Worm (Caenorhabditis elegans): ENCODE data around the gene F54B11.11.

Gene F54B11.11

ce11 chrX:13591175-13591574 is 12.6 kb downstream of the F54B11.11 start, which contains the start of gene col-44:
Gene col-44 (plus strand): TSS chrX:13591475.
- no peak for TF ChIP-seq hnd-1 (tag; optimal IDR thresholded peaks at IDR 0.05)
- TF ChIP-seq scrt-1 (GFP tag; IDR thresholded peaks at IDR 0.05): no peak
- no peak for TF ChIP-seq tbx-37 (GFP tag; conservative IDR thresholded peaks at IDR 0.05)
- TF ChIP-seq hmbx-1 (tag; optimal IDR thresholded peaks at IDR 0.05): no peak
- TF ChIP-seq hmg-4 (GFP tag; optimal IDR thresholded peaks at IDR 0.05): no peak
- TF ChIP-seq sea-1 (GFP tag; conservative IDR thresholded peaks at IDR 0.05): no peak
- TF ChIP-seq pes-1 (GFP tag; IDR thresholded peaks at IDR 0.05): no peak
- TF ChIP-seq aly-1 (tag; optimal IDR thresholded peaks at IDR 0.05): no peak
- no peak for TF ChIP-seq F13C5.2 (tag; optimal IDR thresholded peaks at IDR 0.05)
- TF ChIP-seq tbx-11 (GFP tag; IDR thresholded peaks at IDR 0.05): no peak
- TF ChIP-seq tra-4 (tag; optimal IDR thresholded peaks at IDR 0.05): no peak
- no peak for TF ChIP-seq ets-7 (tag; optimal IDR thresholded peaks at IDR 0.05)
- TF ChIP-seq ama-1 (optimal IDR thresholded peaks at IDR 0.05): no peak
- no peak for TF ChIP-seq B0310.2 (tag; optimal IDR thresholded peaks at IDR 0.05)
- TF ChIP-seq flt-1 (GFP tag; IDR thresholded peaks at IDR 0.05): no peak
- TF ChIP-seq ceh-36 (tag; optimal IDR thresholded peaks at IDR 0.05): no peak
- no peak for TF ChIP-seq ceh-13 (GFP tag; optimal IDR thresholded peaks at IDR 0.05)

- no peak for TF ChIP-seq hmbx-1 (tag; optimal IDR thresholded peaks at IDR 0.05)
- TF ChIP-seq scrt-1 (GFP tag; IDR thresholded peaks at IDR 0.05): 0 out of 2 replicates have a peak, but pooled peaks have one; percentile 7
- TF ChIP-seq aly-1 (tag; optimal IDR thresholded peaks at IDR 0.05): peak; percentile 49
These were observed 13.4 kb downstream of the F54B11.11 start for ce11 chrX:13591953-13592352.

- TF ChIP-seq hmg-4 (GFP tag; optimal IDR thresholded peaks at IDR 0.05) (no peak), hnd-1 (tag; optimal IDR thresholded peaks at IDR 0.05) (no peak), ceh-13 (GFP tag; optimal IDR thresholded peaks at IDR 0.05) (no peak), hmbx-1 (tag; optimal IDR thresholded peaks at IDR 0.05) (no peak), aly-1 (tag; optimal IDR thresholded peaks at IDR 0.05) (no peak), flt-1 (GFP tag; IDR thresholded peaks at IDR 0.05) (no peak), tbx-37 (GFP tag; conservative IDR thresholded peaks at IDR 0.05) (no peak), sea-1 (GFP tag; conservative IDR thresholded peaks at IDR 0.05) (no peak)
These were observed 13.8 kb downstream of the F54B11.11 start, which contains the start of gene F54B11.4 for ce11 chrX:13592367-13592766. Gene F54B11.4 (plus strand): TSS chrX:13592667.

ce11 chrX:13596003-13596767 is 17.6 kb downstream of the F54B11.11 start, which contains the start of gene F54B11.5:
Gene F54B11.5 (minus strand): TSS chrX:13596068.
- no peak for TF ChIP-seq tbx-37 (GFP tag; conservative IDR thresholded peaks at IDR 0.05)
- TF ChIP-seq F13C5.2 (tag; optimal IDR thresholded peaks at IDR 0.05): peak; percentile 36

ce11 chrX:13598021-13598499 is 19.5 kb downstream of the F54B11.11 start, which contains the start of gene bra-1:
Gene bra-1 (plus strand): TSS chrX:13598449.
- no peak for TF ChIP-seq sea-1 (GFP tag; conservative IDR thresholded peaks at IDR 0.05)
- no peak for TF ChIP-seq ets-7 (tag; optimal IDR thresholded peaks at IDR 0.05)
- TF ChIP-seq hmg-4 (GFP tag; optimal IDR thresholded peaks at IDR 0.05): peak; percentile 36
- TF ChIP-seq hmbx-1 (tag; optimal IDR thresholded peaks at IDR 0.05): no peak
- no peak for TF ChIP-seq ceh-13 (GFP tag; optimal IDR thresholded peaks at IDR 0.05)
- TF ChIP-seq tbx-37 (GFP tag; conservative IDR thresholded peaks at IDR 0.05): 0 out of 2 replicates have a peak, but pooled peaks have one; percentile 28
- peak; percentile 43 for TF ChIP-seq ceh-36 (tag; optimal IDR thresholded peaks at IDR 0.05)
- no peak for TF ChIP-seq tra-4 (tag; optimal IDR thresholded peaks at IDR 0.05)
- TF ChIP-seq F13C5.2 (tag; optimal IDR thresholded peaks at IDR 0.05): peak; percentile 77
- no peak for TF ChIP-seq tbx-11 (GFP tag; IDR thresholded peaks at IDR 0.05)
- no peak for TF ChIP-seq flt-1 (GFP tag; IDR thresholded peaks at IDR 0.05)
- no peak for TF ChIP-seq ama-1 (optimal IDR thresholded peaks at IDR 0.05)
- TF ChIP-seq hnd-1 (tag; optimal IDR thresholded peaks at IDR 0.05): no peak
- TF ChIP-seq pes-1 (GFP tag; IDR thresholded peaks at IDR 0.05): no peak
- TF ChIP-seq B0310.2 (tag; optimal IDR thresholded peaks at IDR 0.05): no peak
- TF ChIP-seq scrt-1 (GFP tag; IDR thresholded peaks at IDR 0.05): no peak
- no peak for TF ChIP-seq aly-1 (tag; optimal IDR thresholded peaks at IDR 0.05)

ce11 chrX:13600136-13600535 is 21.6 kb downstream of the F54B11.11 start, which contains the start of gene F54B11.7:
Gene F54B11.7 (plus strand): TSS chrX:13600436.
- TF ChIP-seq F13C5.2 (tag; optimal IDR thresholded peaks at IDR 0.05) (no peak), pes-1 (GFP tag; IDR thresholded peaks at IDR 0.05) (no peak), tbx-37 (GFP tag; conservative IDR thresholded peaks at IDR 0.05) (no peak), ets-7 (tag; optimal IDR thresholded peaks at IDR 0.05) (no peak), ama-1 (optimal IDR thresholded peaks at IDR 0.05) (no peak), flt-1 (GFP tag; IDR thresholded peaks at IDR 0.05) (no peak), tbx-11 (GFP tag; IDR thresholded peaks at IDR 0.05) (no peak), aly-1 (tag; optimal IDR thresholded peaks at IDR 0.05) (no peak), ceh-13 (GFP tag; optimal IDR thresholded peaks at IDR 0.05) (no peak), ceh-36 (tag; optimal IDR thresholded peaks at IDR 0.05) (no peak)

ce11 chrX:13603826-13604225 is 25.2 kb downstream of the F54B11.11 start, which contains the start of gene F54B11.8:
Gene F54B11.8 (minus strand): TSS chrX:13603926.
- no peak for TF ChIP-seq hnd-1 (tag; optimal IDR thresholded peaks at IDR 0.05)
- TF ChIP-seq flt-1 (GFP tag; IDR thresholded peaks at IDR 0.05): no peak
- no peak for TF ChIP-seq ama-1 (optimal IDR thresholded peaks at IDR 0.05)
- TF ChIP-seq F13C5.2 (tag; optimal IDR thresholded peaks at IDR 0.05): no peak
- TF ChIP-seq aly-1 (tag; optimal IDR thresholded peaks at IDR 0.05): no peak
- TF ChIP-seq pes-1 (GFP tag; IDR thresholded peaks at IDR 0.05): no peak
- TF ChIP-seq hmbx-1 (tag; optimal IDR thresholded peaks at IDR 0.05): no peak
- no peak for TF ChIP-seq ceh-13 (GFP tag; optimal IDR thresholded peaks at IDR 0.05)
- TF ChIP-seq scrt-1 (GFP tag; IDR thresholded peaks at IDR 0.05): no peak
- no peak for TF ChIP-seq sea-1 (GFP tag; conservative IDR thresholded peaks at IDR 0.05)
- TF ChIP-seq tbx-11 (GFP tag; IDR thresholded peaks at IDR 0.05): no peak
- no peak for TF ChIP-seq hmg-4 (GFP tag; optimal IDR thresholded peaks at IDR 0.05)
- TF ChIP-seq B0310.2 (tag; optimal IDR thresholded peaks at IDR 0.05): no peak
- no peak for TF ChIP-seq ets-7 (tag; optimal IDR thresholded peaks at IDR 0.05)
- no peak for TF ChIP-seq ceh-36 (tag; optimal IDR thresholded peaks at IDR 0.05)
- TF ChIP-seq tbx-37 (GFP tag; conservative IDR thresholded peaks at IDR 0.05): no peak
- TF ChIP-seq tra-4 (tag; optimal IDR thresholded peaks at IDR 0.05): no peak
